Worm (Caenorhabditis elegans): Measurements from ENCODE around the gene srx-90.
A peak's percentile ranks its signal among the peaks of the same experiment; 100 is the strongest.

Gene srx-90

DNA sequence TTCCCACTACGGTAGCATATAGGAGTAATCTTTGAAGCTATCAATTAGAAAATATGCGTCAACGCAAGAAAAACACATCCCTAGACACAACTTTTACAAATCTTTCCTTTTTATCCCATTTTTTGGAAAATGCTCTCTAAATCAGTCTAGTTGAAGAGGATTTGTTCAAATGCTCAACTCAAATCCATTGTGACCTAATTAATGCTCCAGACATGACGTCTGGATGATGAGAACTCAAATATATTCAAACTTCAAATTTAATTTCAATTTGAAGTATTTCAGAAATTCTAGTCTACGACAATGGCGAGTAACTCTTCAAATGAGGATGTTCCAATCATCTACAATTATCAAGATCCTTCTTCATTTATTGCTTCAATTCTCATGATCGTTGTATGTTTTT lies 28.5 kb upstream of the srx-90 start, which contains the start of gene srx-85:
Gene srx-85, plus strand, starts transcription at position 301 of the 400 bp plus-strand sequence.
- TF ChIP-seq him-1 (tag; optimal IDR thresholded peaks at IDR 0.05) (no peak), dao-5 (tag; optimal IDR thresholded peaks at IDR 0.05) (no peak), W03F9.2 (tag; optimal IDR thresholded peaks at IDR 0.05) (no peak)

DNA sequence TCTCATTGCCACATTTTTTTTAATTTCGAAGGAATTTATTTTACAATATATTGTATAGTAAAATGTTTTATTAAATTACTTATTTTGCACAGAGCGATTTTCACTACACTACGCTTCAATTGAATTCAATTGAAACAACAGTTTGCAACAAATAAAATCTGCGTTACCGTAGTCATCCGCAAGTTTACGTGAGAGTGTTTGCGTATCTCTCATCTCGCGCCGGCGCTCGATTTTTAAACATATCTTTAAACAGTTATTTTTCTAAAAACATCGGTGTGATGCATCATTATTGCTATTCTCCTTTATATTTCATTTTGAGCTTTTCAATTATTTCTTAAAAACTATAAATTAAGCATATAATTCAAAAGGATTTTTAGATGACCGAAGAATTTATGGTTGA lies 26.7 kb upstream of the srx-90 start, which contains the start of gene duo-1:
Gene duo-1, plus strand, starts transcription at position 371 of the 400 bp plus-strand sequence.
- TF ChIP-seq him-1 (tag; optimal IDR thresholded peaks at IDR 0.05) (no peak), W03F9.2 (tag; optimal IDR thresholded peaks at IDR 0.05) (no peak), dao-5 (tag; optimal IDR thresholded peaks at IDR 0.05) (no peak)

DNA sequence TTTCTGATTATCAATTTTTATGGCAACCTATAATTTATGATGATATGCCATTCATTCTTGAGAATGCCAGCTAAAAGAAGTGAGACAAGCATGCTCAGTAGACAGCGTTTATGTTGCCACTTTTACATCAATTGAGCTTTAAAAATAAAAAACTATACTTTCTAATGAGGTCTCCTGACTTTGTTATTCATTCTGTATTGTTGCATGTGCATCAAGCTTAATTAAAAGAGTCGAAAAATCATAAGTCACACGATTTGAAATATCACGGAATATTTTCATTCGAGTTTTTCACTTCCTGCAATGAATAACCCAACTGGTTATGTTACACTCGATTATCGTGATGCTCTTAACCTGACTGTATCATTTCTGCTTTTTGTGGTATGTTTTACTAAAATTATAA lies 18.3 kb upstream of the srx-90 start, which contains the start of gene srx-86:
Gene srx-86, plus strand, starts transcription at position 301 of the 400 bp plus-strand sequence.
- TF ChIP-seq him-1 (tag; optimal IDR thresholded peaks at IDR 0.05) (no peak), W03F9.2 (tag; optimal IDR thresholded peaks at IDR 0.05) (no peak), dao-5 (tag; optimal IDR thresholded peaks at IDR 0.05) (no peak)

DNA sequence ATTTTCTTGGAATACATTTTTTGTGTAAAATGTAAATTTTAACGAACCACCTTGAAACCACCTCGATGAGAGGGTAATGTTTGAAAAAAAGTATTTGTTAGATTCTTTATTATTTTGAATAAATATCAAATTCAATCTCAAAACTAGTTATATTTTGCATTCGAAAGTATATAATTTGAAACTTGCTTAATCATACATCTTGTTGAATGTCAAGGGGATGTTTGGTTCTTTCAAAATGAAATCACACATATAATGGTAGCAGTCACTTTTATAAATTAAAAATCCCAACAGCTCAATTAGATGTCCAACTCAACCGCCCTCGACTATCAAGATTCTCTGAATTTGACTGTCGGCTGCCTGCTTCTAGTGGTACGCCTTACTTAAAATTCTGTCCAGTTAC lies 16.4 kb upstream of the srx-90 start, which contains the start of gene srx-87:
Gene srx-87, plus strand, starts transcription at position 301 of the 400 bp plus-strand sequence.
- TF ChIP-seq W03F9.2 (tag; optimal IDR thresholded peaks at IDR 0.05) (no peak), him-1 (tag; optimal IDR thresholded peaks at IDR 0.05) (no peak), dao-5 (tag; optimal IDR thresholded peaks at IDR 0.05) (no peak)

DNA sequence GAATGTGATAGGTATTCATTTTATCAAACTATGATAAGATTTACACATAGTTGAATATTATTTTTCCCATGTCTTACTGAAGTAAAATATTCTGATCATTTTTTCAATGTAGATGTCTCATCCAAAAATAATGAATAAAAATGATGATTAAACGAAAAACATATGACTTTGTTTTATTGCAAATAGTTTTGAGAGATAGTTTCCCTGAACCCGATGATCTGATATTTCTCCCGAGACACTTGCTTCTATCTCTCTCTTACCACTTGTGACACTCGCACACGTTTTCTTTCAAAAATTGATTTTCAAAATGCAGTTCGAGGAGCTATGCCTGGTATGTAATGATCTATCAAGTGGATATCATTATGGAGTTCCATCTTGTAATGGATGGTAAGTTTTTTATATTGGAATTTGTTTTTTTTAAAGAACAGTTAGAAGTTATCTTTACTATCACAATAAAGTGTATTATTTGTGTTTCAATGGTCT lies 10.7 kb upstream of the srx-90 start, which contains the start of the genes nhr-101 and pms-2:
Gene nhr-101, plus strand, starts transcription at position 308 of the 483 bp plus-strand sequence.
Gene pms-2, minus strand, starts transcription at position 433 of the 483 bp plus-strand sequence.
- TF ChIP-seq W03F9.2 (tag; optimal IDR thresholded peaks at IDR 0.05) (no peak), dao-5 (tag; optimal IDR thresholded peaks at IDR 0.05) (no peak), him-1 (tag; optimal IDR thresholded peaks at IDR 0.05) (no peak)

DNA sequence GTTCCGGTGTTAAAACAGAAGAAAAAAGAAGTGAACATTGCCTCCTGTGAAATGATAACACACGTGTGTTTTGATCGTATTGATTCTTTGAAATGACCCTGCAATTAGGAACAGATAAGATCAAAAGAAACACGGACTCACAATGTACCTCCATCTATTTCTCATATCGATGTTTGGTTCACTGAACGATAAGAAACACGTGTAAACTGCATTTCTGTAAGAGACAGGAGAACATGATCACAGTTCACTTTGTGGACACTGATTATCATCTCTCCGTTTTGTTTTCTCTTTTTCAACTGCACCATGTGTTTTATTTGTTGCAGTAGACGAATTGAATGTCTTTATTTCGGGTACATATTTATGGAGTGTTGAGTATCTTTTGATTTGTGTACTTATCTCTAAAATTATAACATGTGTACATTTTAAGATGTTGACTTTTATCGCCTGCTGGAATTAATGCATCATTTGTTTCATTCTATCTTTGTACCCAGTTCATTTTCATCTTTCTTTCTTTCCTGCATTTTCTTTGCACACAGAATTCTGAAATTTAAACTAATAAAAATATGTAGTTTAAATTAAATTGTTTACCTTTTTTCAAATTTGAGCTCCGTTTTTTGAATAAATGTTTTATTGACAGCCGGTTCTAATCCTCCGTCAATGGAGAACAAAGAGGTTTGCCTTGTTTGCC lies 8.0 kb upstream of the srx-90 start, which contains the start of the genes H12C20.7 and nhr-68:
Gene H12C20.7, minus strand, starts transcription at position 188 of the 688 bp plus-strand sequence.
Gene nhr-68, plus strand, starts transcription at position 638 of the 688 bp plus-strand sequence.
- no peak for TF ChIP-seq him-1 (tag; optimal IDR thresholded peaks at IDR 0.05)
- TF ChIP-seq W03F9.2 (tag; optimal IDR thresholded peaks at IDR 0.05), result peak; percentile 60
- no peak for TF ChIP-seq dao-5 (tag; optimal IDR thresholded peaks at IDR 0.05)

DNA sequence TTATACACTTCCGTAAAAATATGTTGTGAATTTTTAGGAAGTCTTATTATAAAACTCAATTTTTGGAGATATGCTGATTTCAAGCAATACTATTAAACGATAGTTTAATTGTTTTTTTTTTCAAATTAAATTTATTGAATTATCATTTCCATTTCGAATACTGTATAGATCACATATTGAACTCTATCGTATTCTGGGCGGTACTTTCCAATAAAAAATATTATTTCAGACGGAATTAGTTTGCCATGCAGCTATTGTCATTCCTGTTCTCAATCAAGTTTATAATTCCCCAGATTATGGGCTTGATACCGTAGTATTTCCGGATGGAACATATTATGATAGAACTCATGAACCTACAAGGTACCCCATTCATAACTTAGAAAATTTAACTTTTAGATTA lies 6.4 kb upstream of the srx-90 start:
- TF ChIP-seq him-1 (tag; optimal IDR thresholded peaks at IDR 0.05), result no peak
- no peak for TF ChIP-seq W03F9.2 (tag; optimal IDR thresholded peaks at IDR 0.05)
- TF ChIP-seq dao-5 (tag; optimal IDR thresholded peaks at IDR 0.05), result no peak

DNA sequence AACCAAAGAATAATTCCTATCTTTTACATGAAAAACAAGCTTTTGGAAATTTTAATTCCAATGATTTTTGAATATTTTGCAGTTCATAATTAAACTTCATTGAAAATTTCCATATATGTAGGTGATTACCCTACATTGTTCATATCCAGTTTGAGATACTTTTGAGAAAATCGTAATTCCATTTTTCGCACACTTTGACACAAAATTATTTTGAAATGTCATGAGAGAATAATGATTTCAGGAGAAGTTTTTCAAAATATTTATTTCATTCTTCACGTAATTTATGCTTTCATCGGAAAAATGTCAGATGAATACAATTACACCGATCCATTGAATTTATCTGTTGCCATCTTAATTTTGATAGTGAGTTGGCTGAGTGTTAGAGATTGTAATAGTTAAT lies 2.3 kb downstream of the srx-90 start, which contains the start of gene srx-88:
Gene srx-88, plus strand, starts transcription at position 301 of the 400 bp plus-strand sequence.
- TF ChIP-seq W03F9.2 (tag; optimal IDR thresholded peaks at IDR 0.05) (no peak), dao-5 (tag; optimal IDR thresholded peaks at IDR 0.05) (no peak), him-1 (tag; optimal IDR thresholded peaks at IDR 0.05) (no peak)

DNA sequence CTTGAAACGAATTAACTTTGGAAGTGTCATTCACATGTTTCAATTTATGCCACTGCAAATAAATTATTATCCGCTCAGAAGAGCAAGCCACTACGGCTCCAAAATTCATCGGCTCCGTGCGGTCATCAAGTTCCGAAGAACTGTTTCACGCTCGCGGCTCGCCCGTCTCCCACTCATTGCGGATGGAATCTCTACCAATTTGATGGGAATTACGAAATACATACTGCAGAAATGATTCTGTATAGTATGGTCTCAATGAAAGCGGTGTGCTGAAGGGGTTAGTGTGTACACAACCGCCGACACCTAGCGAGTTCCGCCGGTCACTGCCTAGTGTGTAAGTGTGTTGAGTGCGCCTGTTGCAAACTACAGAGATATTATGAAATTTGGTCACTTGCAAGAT lies 4.2 kb downstream of the srx-90 start:
- TF ChIP-seq dao-5 (tag; optimal IDR thresholded peaks at IDR 0.05) (no peak), W03F9.2 (tag; optimal IDR thresholded peaks at IDR 0.05) (no peak), him-1 (tag; optimal IDR thresholded peaks at IDR 0.05) (no peak)

DNA sequence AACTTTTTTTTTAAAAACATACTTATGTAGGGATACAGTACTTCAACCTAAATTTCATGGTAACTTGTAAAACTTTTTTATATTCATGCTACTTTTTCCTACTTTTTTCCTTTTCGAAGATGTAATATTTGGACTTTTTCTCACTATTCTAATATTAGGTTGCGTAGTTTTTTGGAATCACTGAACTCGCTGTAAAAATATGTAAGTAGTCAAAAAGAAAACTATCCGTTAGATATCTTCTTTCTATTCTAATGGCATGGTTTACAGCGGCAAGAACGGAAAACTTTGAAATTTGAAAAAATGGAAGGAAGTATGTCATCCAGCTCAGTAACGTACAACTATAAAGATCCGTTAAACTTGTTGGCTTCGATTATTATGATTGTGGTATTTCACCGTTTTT lies 8.5 kb downstream of the srx-90 start, which contains the start of gene srx-82:
Gene srx-82, plus strand, starts transcription at position 301 of the 400 bp plus-strand sequence.
- TF ChIP-seq him-1 (tag; optimal IDR thresholded peaks at IDR 0.05) (no peak), dao-5 (tag; optimal IDR thresholded peaks at IDR 0.05) (no peak), W03F9.2 (tag; optimal IDR thresholded peaks at IDR 0.05) (no peak)

DNA sequence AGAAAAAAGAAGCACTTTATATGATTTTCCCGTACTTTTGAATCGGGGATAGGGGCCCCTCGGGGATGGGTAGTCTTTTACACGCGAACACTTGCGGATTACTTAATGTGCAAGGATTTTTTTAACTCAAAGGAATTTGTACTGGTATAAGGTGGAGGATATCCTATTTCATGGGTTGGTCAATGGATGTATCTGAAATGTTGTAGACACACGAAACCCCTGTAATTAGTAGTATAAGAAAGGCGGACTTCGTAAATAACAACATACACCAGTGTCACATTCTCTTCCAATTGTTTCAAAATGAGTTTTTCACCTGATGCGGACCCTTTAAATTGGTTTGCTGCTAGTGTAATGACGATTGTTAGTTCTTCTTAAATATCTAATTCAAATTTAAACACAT lies 12.5 kb downstream of the srx-90 start, which contains the start of gene srx-80:
Gene srx-80, plus strand, starts transcription at position 301 of the 400 bp plus-strand sequence.
- TF ChIP-seq W03F9.2 (tag; optimal IDR thresholded peaks at IDR 0.05) (no peak), him-1 (tag; optimal IDR thresholded peaks at IDR 0.05) (no peak), dao-5 (tag; optimal IDR thresholded peaks at IDR 0.05) (no peak)

DNA sequence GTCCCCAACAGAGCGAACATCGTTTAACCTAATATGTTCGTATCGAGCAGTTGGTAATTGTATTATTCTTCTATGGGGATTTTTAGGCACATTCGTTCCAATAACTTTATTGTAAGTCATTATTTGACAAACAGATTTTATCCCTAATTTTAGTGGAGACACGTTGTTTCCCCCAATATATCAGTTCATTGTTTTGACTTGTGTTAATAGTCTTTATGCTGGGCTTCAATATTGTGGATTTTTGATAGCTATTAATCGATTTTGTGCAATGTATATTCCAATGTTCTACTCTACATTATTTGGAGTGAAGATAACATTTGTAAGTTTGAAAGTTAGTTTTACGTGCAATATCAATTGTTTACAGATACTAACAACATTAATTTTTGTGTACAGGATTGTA lies 13.0 kb downstream of the srx-90 start:
- TF ChIP-seq him-1 (tag; optimal IDR thresholded peaks at IDR 0.05), result no peak
- TF ChIP-seq dao-5 (tag; optimal IDR thresholded peaks at IDR 0.05), result no peak
- no peak for TF ChIP-seq W03F9.2 (tag; optimal IDR thresholded peaks at IDR 0.05)

DNA sequence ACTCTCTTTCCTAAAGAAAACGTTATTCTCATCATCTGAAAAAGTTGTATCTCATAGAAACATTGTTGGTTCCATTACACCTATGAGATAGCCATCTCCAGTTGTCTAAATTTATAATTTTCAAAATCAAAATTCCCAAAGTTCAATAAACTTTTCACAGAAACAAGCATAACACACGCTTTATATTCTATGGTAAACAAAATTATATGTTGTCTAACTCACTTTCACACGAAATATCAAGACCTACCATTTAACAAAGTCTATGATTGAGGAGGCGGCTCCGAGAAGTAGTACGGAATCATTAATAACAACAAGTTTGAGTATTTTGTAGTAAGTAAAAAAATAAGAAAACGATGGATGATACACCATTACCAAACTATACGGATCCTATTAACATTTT lies 17.9 kb downstream of the srx-90 start, which contains the start of gene srx-84:
Gene srx-84, plus strand, starts transcription at position 301 of the 400 bp plus-strand sequence.
- no peak for TF ChIP-seq dao-5 (tag; optimal IDR thresholded peaks at IDR 0.05)
- no peak for TF ChIP-seq him-1 (tag; optimal IDR thresholded peaks at IDR 0.05)
- no peak for TF ChIP-seq W03F9.2 (tag; optimal IDR thresholded peaks at IDR 0.05)

DNA sequence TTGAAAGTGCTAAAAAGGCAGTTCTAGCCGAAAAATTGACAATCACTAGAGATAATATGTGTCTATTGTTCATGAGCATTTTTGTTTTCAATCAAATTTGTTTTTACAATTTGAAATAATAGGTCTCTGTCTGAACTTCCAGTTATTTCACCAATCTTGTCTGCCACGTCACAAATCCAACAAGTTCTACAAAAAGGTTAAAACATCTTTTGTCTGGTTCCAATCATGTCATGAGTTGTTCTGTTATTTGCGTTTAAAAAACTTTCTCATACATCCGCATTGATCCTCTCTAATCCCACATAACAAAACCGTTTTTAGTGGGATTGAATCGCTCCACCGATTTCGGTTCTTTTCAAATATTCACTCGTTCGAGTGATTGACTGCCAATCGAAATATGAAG lies 19.9 kb downstream of the srx-90 start, which contains the start of gene F35B12.9:
Gene F35B12.9, plus strand, starts transcription at position 372 of the 400 bp plus-strand sequence.
- no peak for TF ChIP-seq W03F9.2 (tag; optimal IDR thresholded peaks at IDR 0.05)
- TF ChIP-seq dao-5 (tag; optimal IDR thresholded peaks at IDR 0.05), result no peak
- no peak for TF ChIP-seq him-1 (tag; optimal IDR thresholded peaks at IDR 0.05)
